Fruit fly (Drosophila melanogaster) whole organism, embryonic: ENCODE data around the gene uncNacbeta.
A peak's percentile ranks its signal among the peaks of the same experiment; 100 is the strongest.

Source experiments
- ATbp ChIP-seq: fragments of 200-800 bp; sonication (Bioruptor generic); optimal IDR thresholded peaks from 2 replicates; lab custom pipeline; 2017; ENCODE audit warnings: missing biosample characterization, mild to moderate bottlenecking, missing genetic modification characterization, missing genetic modification reagents
- Adf1 ChIP-seq: fragments of 200-800 bp; sonication (Bioruptor generic); IDR thresholded peaks from 2 replicates; pipeline ENCODE4 v1.3.6; 2022; ENCODE audit warnings: missing biosample characterization, missing genetic modification characterization
- Atf-2 ChIP-seq: fragments of 200-800 bp; sonication (Bioruptor generic); optimal IDR thresholded peaks from 2 replicates; lab custom pipeline; 2016; ENCODE audit warnings: missing biosample characterization, missing genetic modification characterization
- Awh ChIP-seq: fragments of 200-800 bp; sonication (Bioruptor generic); IDR thresholded peaks from 2 replicates; pipeline ENCODE4, ENCODE4 v1.3.6; 2022; ENCODE audit warnings: missing biosample characterization, missing genetic modification characterization
- B-H1 ChIP-seq: fragments of 200-800 bp; sonication (Bioruptor generic); IDR thresholded peaks from 3 replicates; pipeline ENCODE4 v1.3.6; 2022; ENCODE audit warnings: missing biosample characterization, missing genetic modification characterization
- CG10209 ChIP-seq: fragments of 200-800 bp; sonication (Bioruptor generic); optimal IDR thresholded peaks from 3 replicates; lab custom pipeline; 2017; ENCODE audit warnings: missing biosample characterization, mild to moderate bottlenecking, missing genetic modification characterization, missing genetic modification reagents
- CG10267 ChIP-seq: fragments of 200-800 bp; sonication (Bioruptor generic); optimal IDR thresholded peaks from 2 replicates; lab custom pipeline; 2018; ENCODE audit warnings: missing biosample characterization, mild to moderate bottlenecking, missing genetic modification characterization, moderate library complexity
- CG12391 ChIP-seq: fragments of 200-800 bp; sonication (Bioruptor generic); optimal IDR thresholded peaks from 3 replicates; lab custom pipeline; 2018; ENCODE audit warnings: missing biosample characterization, mild to moderate bottlenecking, missing genetic modification characterization, moderate library complexity
- CG13123 ChIP-seq: fragments of 200-800 bp; sonication (Bioruptor generic); optimal IDR thresholded peaks from 2 replicates; lab custom pipeline; 2016; ENCODE audit warnings: missing biosample characterization, missing genetic modification characterization
- CG13775 ChIP-seq: fragments of 200-800 bp; sonication (Bioruptor generic); optimal IDR thresholded peaks from 3 replicates; lab custom pipeline; 2017; ENCODE audit warnings: missing biosample characterization, mild to moderate bottlenecking, missing genetic modification characterization
- CG13894 ChIP-seq: fragments of 200-800 bp; sonication (Bioruptor generic); optimal IDR thresholded peaks from 3 replicates; lab custom pipeline; 2018; ENCODE audit warnings: missing biosample characterization, mild to moderate bottlenecking, missing genetic modification characterization, moderate library complexity
- CG14667 ChIP-seq: fragments of 200-800 bp; sonication (Bioruptor generic); IDR thresholded peaks from 2 replicates; pipeline ENCODE4 v1.3.6; 2022; ENCODE audit warnings: missing biosample characterization, missing genetic modification characterization
- CG15514 ChIP-seq: fragments of 200-800 bp; sonication (Bioruptor generic); optimal IDR thresholded peaks from 3 replicates; lab custom pipeline; 2017; ENCODE audit warnings: missing biosample characterization, missing genetic modification characterization, mild to moderate bottlenecking, moderate library complexity, missing genetic modification reagents
- CG17359 ChIP-seq: fragments of 200-800 bp; sonication (Bioruptor generic); optimal IDR thresholded peaks from 3 replicates; lab custom pipeline; 2018; ENCODE audit warnings: missing biosample characterization, mild to moderate bottlenecking, missing genetic modification characterization, moderate library complexity
- CG1792 ChIP-seq: fragments of 200-800 bp; sonication (Bioruptor generic); optimal IDR thresholded peaks from 2 replicates; lab custom pipeline; 2016; ENCODE audit warnings: missing biosample characterization, missing genetic modification characterization
- CG3065 ChIP-seq: fragments of 200-800 bp; sonication (Bioruptor generic); optimal IDR thresholded peaks from 2 replicates; lab custom pipeline; 2016; ENCODE audit warnings: missing biosample characterization, missing genetic modification characterization
- CG6254 ChIP-seq: fragments of 200-800 bp; sonication (Bioruptor generic); optimal IDR thresholded peaks from 3 replicates; lab custom pipeline; 2017; ENCODE audit warnings: mild to moderate bottlenecking, missing biosample characterization, missing genetic modification reagents, missing genetic modification characterization
- CG6683 ChIP-seq: fragments of 200-800 bp; sonication (Bioruptor generic); optimal IDR thresholded peaks from 2 replicates; lab custom pipeline; 2017; ENCODE audit warnings: missing biosample characterization, mild to moderate bottlenecking, missing genetic modification characterization, missing genetic modification reagents
- CG9932 ChIP-seq: fragments of 200-800 bp; sonication (Bioruptor generic); IDR thresholded peaks from 2 replicates; pipeline ENCODE4 v1.3.6; 2022; ENCODE audit warnings: missing biosample characterization, missing genetic modification characterization
- D19A ChIP-seq: fragments of 200-800 bp; optimal IDR thresholded peaks from 3 replicates; lab custom pipeline; 2019; ENCODE audit warnings: missing biosample characterization, mild to moderate bottlenecking, missing genetic modification characterization, moderate library complexity
- Elba2 ChIP-seq: fragments of 200-800 bp; sonication (Bioruptor generic); optimal IDR thresholded peaks from 3 replicates; lab custom pipeline; 2016; ENCODE audit warnings: missing biosample characterization, missing genetic modification characterization
- HHEX ChIP-seq: fragments of 200-800 bp; sonication (Bioruptor generic); optimal IDR thresholded peaks from 3 replicates; lab custom pipeline; 2017; ENCODE audit warnings: missing biosample characterization, mild to moderate bottlenecking, missing genetic modification characterization, missing genetic modification reagents
- HLHmδ ChIP-seq: fragments of 200-800 bp; sonication (Bioruptor generic); optimal IDR thresholded peaks from 2 replicates; lab custom pipeline; 2018; ENCODE audit warnings: missing biosample characterization, mild to moderate bottlenecking, missing genetic modification characterization, moderate library complexity
- Med ChIP-seq: fragments of 200-800 bp; sonication (Bioruptor generic); peaks from one replicate; lab custom pipeline; 2016; ENCODE audit warnings: missing biosample characterization, missing genetic modification characterization, mild to moderate bottlenecking, inconsistent platforms, moderate library complexity
- Mrtf ChIP-seq: fragments of 200-800 bp; sonication (Bioruptor generic); IDR thresholded peaks from 3 replicates; pipeline ENCODE4 v1.3.6; 2022; ENCODE audit warnings: missing biosample characterization, missing genetic modification characterization
- Myb ChIP-seq: fragments of 200-800 bp; sonication (Bioruptor generic); optimal IDR thresholded peaks from 2 replicates; lab custom pipeline; 2016; ENCODE audit warnings: missing biosample characterization, missing genetic modification characterization
- NC2β ChIP-seq: fragments of 200-800 bp; sonication (Bioruptor generic); optimal IDR thresholded peaks from 2 replicates; lab custom pipeline; 2016; ENCODE audit warnings: missing biosample characterization, missing genetic modification characterization
- Oli ChIP-seq: fragments of 200-800 bp; sonication (Bioruptor generic); optimal IDR thresholded peaks from 2 replicates; lab custom pipeline; 2018; ENCODE audit warnings: missing biosample characterization, mild to moderate bottlenecking, missing genetic modification characterization, moderate library complexity
- Opbp ChIP-seq: fragments of 200-800 bp; sonication (Bioruptor generic); IDR thresholded peaks from 3 replicates; pipeline ENCODE4 v1.3.6; 2022; ENCODE audit warnings: missing biosample characterization, missing genetic modification characterization; ENCODE audit not compliant: partially characterized antibody
- Ptx1 ChIP-seq: fragments of 200-800 bp; sonication (Bioruptor generic); IDR thresholded peaks from 2 replicates; pipeline ENCODE4 v1.3.6; 2022; ENCODE audit warnings: missing biosample characterization, missing genetic modification characterization
- Trl ChIP-seq, 3 experiments: fragments of >200 bp in 2 of 3; fragments of 200-800 bp in 1 of 3; sonication (Bioruptor generic) in 1 of 3; optimal IDR thresholded peaks; 2 replicates in 1 of 3; 3 replicates in 2 of 3; lab custom pipeline; 2016 to 2017; ENCODE audit warnings: missing biosample characterization in 1 of 3, missing genetic modification characterization in 1 of 3
- az2 ChIP-seq: fragments of 200-800 bp; sonication (Bioruptor generic); optimal IDR thresholded peaks from 3 replicates; lab custom pipeline; 2016; ENCODE audit warnings: missing biosample characterization, missing genetic modification characterization
- cato ChIP-seq: fragments of 200-800 bp; sonication (Bioruptor generic); optimal IDR thresholded peaks from 2 replicates; lab custom pipeline; 2016; ENCODE audit warnings: missing biosample characterization, missing genetic modification characterization, borderline replicate concordance
- dati ChIP-seq: fragments of 200-800 bp; sonication (Bioruptor generic); IDR thresholded peaks from 2 replicates; pipeline ENCODE4 v1.3.6; 2022; ENCODE audit warnings: missing biosample characterization, missing genetic modification characterization
- dmrt99B ChIP-seq: fragments of 200-800 bp; sonication (Bioruptor generic); optimal IDR thresholded peaks from 2 replicates; lab custom pipeline; 2018; ENCODE audit warnings: missing biosample characterization, mild to moderate bottlenecking, missing genetic modification characterization, moderate library complexity
- gem ChIP-seq: fragments of 200-800 bp; sonication (Bioruptor generic); optimal IDR thresholded peaks from 2 replicates; lab custom pipeline; 2019; ENCODE audit warnings: missing biosample characterization, mild to moderate bottlenecking, missing genetic modification characterization, moderate library complexity
- gsb ChIP-seq: fragments of 200-800 bp; sonication (Bioruptor generic); IDR thresholded peaks from 2 replicates; pipeline ENCODE4 v1.3.6; 2022; ENCODE audit warnings: missing biosample characterization, missing genetic modification characterization
- gsb-n ChIP-seq: fragments of 200-800 bp; sonication (Bioruptor generic); optimal IDR thresholded peaks from 3 replicates; lab custom pipeline; 2018; ENCODE audit warnings: missing biosample characterization, mild to moderate bottlenecking, missing genetic modification characterization
- hb ChIP-seq: fragments of 200-800 bp; sonication (Bioruptor generic); IDR thresholded peaks from 3 replicates; pipeline ENCODE4 v1.3.6; 2022; ENCODE audit warnings: missing biosample characterization, missing genetic modification characterization; ENCODE audit not compliant: partially characterized antibody
- jing ChIP-seq: fragments of 200-800 bp; sonication (Bioruptor generic); optimal IDR thresholded peaks from 2 replicates; lab custom pipeline; 2018; ENCODE audit warnings: missing biosample characterization, mild to moderate bottlenecking, missing genetic modification characterization
- klu ChIP-seq: fragments of 200-800 bp; sonication (Bioruptor generic); IDR thresholded peaks from 2 replicates; pipeline ENCODE4 v1.3.6; 2022; ENCODE audit warnings: missing biosample characterization, missing genetic modification characterization
- lov ChIP-seq, 2 experiments: fragments of 200-800 bp in 1 of 2; fragments of >200 bp in 1 of 2; sonication (Bioruptor generic) in 1 of 2; IDR thresholded peaks in 1 of 2; optimal IDR thresholded peaks in 1 of 2; 2 replicates in 1 of 2; 3 replicates in 1 of 2; pipeline versions ENCODE4 v1.3.6 to Lab custom; 2017 to 2022; ENCODE audit warnings: missing biosample characterization in 1 of 2, missing genetic modification characterization in 1 of 2
- luna ChIP-seq: fragments of 200-800 bp; sonication (Bioruptor generic); optimal IDR thresholded peaks from 2 replicates; lab custom pipeline; 2016; ENCODE audit warnings: missing biosample characterization, missing genetic modification characterization
- odd ChIP-seq: fragments of 200-800 bp; sonication (Bioruptor generic); optimal IDR thresholded peaks from 2 replicates; lab custom pipeline; 2017; ENCODE audit warnings: missing biosample characterization, mild to moderate bottlenecking, missing genetic modification characterization
- otp ChIP-seq: fragments of 200-800 bp; sonication (Bioruptor generic); IDR thresholded peaks from 3 replicates; pipeline ENCODE4, ENCODE4 v1.3.6; 2022; ENCODE audit warnings: missing biosample characterization, missing genetic modification characterization
- phol ChIP-seq: fragments of 200-800 bp; sonication (Bioruptor generic); optimal IDR thresholded peaks from 3 replicates; lab custom pipeline; 2018; ENCODE audit warnings: missing biosample characterization, mild to moderate bottlenecking, missing genetic modification characterization, moderate library complexity
- schlank ChIP-seq: fragments of 200-800 bp; sonication (Bioruptor generic); optimal IDR thresholded peaks from 2 replicates; lab custom pipeline; 2018; ENCODE audit warnings: missing biosample characterization, mild to moderate bottlenecking, missing genetic modification characterization
- sug ChIP-seq: fragments of 200-800 bp; optimal IDR thresholded peaks from 2 replicates; lab custom pipeline; 2019; ENCODE audit warnings: missing biosample characterization, mild to moderate bottlenecking, missing genetic modification characterization, moderate library complexity
- wek ChIP-seq: fragments of 200-800 bp; sonication (Bioruptor generic); optimal IDR thresholded peaks from 3 replicates; lab custom pipeline; 2018; ENCODE audit warnings: missing biosample characterization, mild to moderate bottlenecking, missing genetic modification characterization, moderate library complexity

The uncNacbeta gene

dm6 chr2L:574226-574625 is 10.6 kb upstream of the uncNacbeta start, which contains the start of the genes Ipk2 and cold (continued):
- peak; percentile 84 for TF ChIP-seq CG12391 (tag; lab: Kevin White, UChicago)
- TF ChIP-seq Oli (tag; lab: Kevin White, UChicago) = peak; percentile 71
- no peak for TF ChIP-seq odd
- TF ChIP-seq CG14667 (GFP tag; lab: Robert Waterston, UW) = peak; percentile 58
- TF ChIP-seq CG6254 (GFP tag; lab: Kevin White, UChicago) = peak; percentile 4
- TF ChIP-seq CG10267 (tag; lab: Kevin White, UChicago) = peak; percentile 99
- TF ChIP-seq Adf1 (GFP tag; lab: Robert Waterston, UW) = peak; percentile 45; the same call in 1 of the 2 replicates
- peak; percentile 84 for TF ChIP-seq HHEX (GFP tag; lab: Kevin White, UChicago)
- no peak for TF ChIP-seq lov (optimal IDR thresholded peaks at IDR 0.05; lab: Kevin White, UChicago)
- TF ChIP-seq lov (GFP tag; IDR thresholded peaks at IDR 0.05; lab: Robert Waterston, UW) = peak; percentile 51; the same call in 1 of the 3 replicates
- TF ChIP-seq gem = no peak
- peak; percentile 63 for TF ChIP-seq cato
- no peak for TF ChIP-seq dati (GFP tag; lab: Robert Waterston, UW)
- peak; percentile 97 for TF ChIP-seq Med
- peak; percentile 88 for TF ChIP-seq phol (tag; lab: Kevin White, UChicago)
- TF ChIP-seq HLHmδ = no peak
- TF ChIP-seq CG15514 (GFP tag; lab: Kevin White, UChicago) = peak; percentile 88
- TF ChIP-seq jing (GFP tag; lab: Kevin White, UChicago) = peak; percentile 38
- no peak for TF ChIP-seq Trl (optimal IDR thresholded peaks at IDR 0.05; lab: Kevin White, UChicago)
- TF ChIP-seq Trl (GFP tag; optimal IDR thresholded peaks at IDR 0.05; lab: Kevin White, UChicago) = peak; percentile 78
- peak; percentile 66 for TF ChIP-seq CG6683 (GFP tag; lab: Kevin White, UChicago)
- peak; percentile 74 for TF ChIP-seq Atf-2 (GFP tag; lab: Kevin White, UChicago)
- TF ChIP-seq NC2β (GFP tag; lab: Kevin White, UChicago) = peak; percentile 64
- TF ChIP-seq CG9932 = peak; percentile 91
- peak; percentile 62 for TF ChIP-seq CG17359
- peak; percentile 62 for TF ChIP-seq CG13123 (GFP tag; lab: Kevin White, UChicago)
- TF ChIP-seq ATbp (GFP tag; lab: Kevin White, UChicago) = peak; percentile 56
- no peak for TF ChIP-seq CG13894 (tag; lab: Kevin White, UChicago)
- TF ChIP-seq klu (GFP tag; lab: Robert Waterston, UW) = peak; percentile 79
- peak; percentile 63 for TF ChIP-seq Myb (GFP tag; lab: Kevin White, UChicago)
- peak; percentile 37; the same call in 1 of the 3 replicates for TF ChIP-seq Opbp (GFP tag; lab: Robert Waterston, UW)
- TF ChIP-seq luna (GFP tag; lab: Kevin White, UChicago) = peak; percentile 62
- TF ChIP-seq D19A = no peak
- peak; percentile 56 for TF ChIP-seq B-H1 (GFP tag; lab: Robert Waterston, UW)
- no peak for TF ChIP-seq dmrt99B (tag; lab: Kevin White, UChicago)
- TF ChIP-seq hb (GFP tag; lab: Robert Waterston, UW) = no peak
- peak; percentile 68 for TF ChIP-seq CG3065 (GFP tag; lab: Kevin White, UChicago)
- TF ChIP-seq CG1792 (GFP tag; lab: Kevin White, UChicago) = peak; percentile 71
- TF ChIP-seq Ptx1 (GFP tag; lab: Robert Waterston, UW) = peak; percentile 86
- peak; percentile 74 for TF ChIP-seq az2
- no peak for TF ChIP-seq sug (tag; lab: Kevin White, UChicago)
- 0 out of 3 replicates have a peak, but pooled peaks have one; percentile 64 for TF ChIP-seq otp (GFP tag; lab: Robert Waterston, UW)
- TF ChIP-seq Mrtf (GFP tag; lab: Robert Waterston, UW) = peak; percentile 63; the same call in 2 of the 3 replicates
- no peak for TF ChIP-seq Awh
- peak; percentile 35 for TF ChIP-seq Elba2 (GFP tag; lab: Kevin White, UChicago)
- no peak for TF ChIP-seq wek
- TF ChIP-seq CG13775 = peak; percentile 86
- TF ChIP-seq CG10209 (GFP tag; lab: Kevin White, UChicago) = peak; percentile 85
- TF ChIP-seq gsb-n (tag; lab: Kevin White, UChicago) = no peak
- TF ChIP-seq gsb (GFP tag; lab: Robert Waterston, UW) = 0 out of 2 replicates have a peak, but pooled peaks have one; percentile 5
- TF ChIP-seq schlank = peak; percentile 22
